Worm (Caenorhabditis elegans) whole organism, L4 larva: ENCODE measurements around the gene C08B6.11.

Experiments used
- D1046.2 ChIP-seq: fragments of 200-800 bp; sonication (Bioruptor generic); IDR thresholded peaks from 2 replicates; pipeline ENCODE4 v1.3.6; 2022; ENCODE audit warnings: missing genetic modification characterization, missing compliant biosample characterization
- F10B5.3 ChIP-seq: sonication (generic microtip); optimal IDR thresholded peaks from 2 replicates; lab custom pipeline; 2016; ENCODE audit warnings: mild to moderate bottlenecking, missing genetic modification characterization, missing compliant biosample characterization
- F49E8.2 ChIP-seq: sonication (generic microtip); optimal IDR thresholded peaks from 2 replicates; lab custom pipeline; 2016; ENCODE audit warnings: missing compliant biosample characterization, mild to moderate bottlenecking, missing genetic modification characterization, borderline replicate concordance
- R02D3.7 ChIP-seq: fragments of 150-350 bp; sonication (generic microtip); optimal IDR thresholded peaks from 3 replicates; lab custom pipeline; 2014; ENCODE audit warnings: missing biosample characterization, missing genetic modification characterization
- T20F7.1 ChIP-seq: fragments of 200-800 bp; sonication (Bioruptor generic); optimal IDR thresholded peaks from 2 replicates; lab custom pipeline; 2018; ENCODE audit warnings: mild to moderate bottlenecking, missing genetic modification characterization, missing compliant biosample characterization
- ZK337.2 ChIP-seq: fragments of 200-800 bp; sonication (Bioruptor generic); IDR thresholded peaks from 2 replicates; pipeline ENCODE4 v1.3.6; 2022; ENCODE audit warnings: missing genetic modification reagents, missing genetic modification characterization, missing compliant biosample characterization
- aha-1 ChIP-seq: fragments of 150-350 bp; peaks from one replicate; lab custom pipeline; 2014; ENCODE audit warnings: missing biosample characterization, missing genetic modification characterization
- aly-2 ChIP-seq: sonication (generic microtip); optimal IDR thresholded peaks from 2 replicates; lab custom pipeline; 2018; ENCODE audit warnings: missing biosample characterization, missing genetic modification characterization
- ama-1 ChIP-seq: fragments of 150-350 bp; optimal IDR thresholded peaks from 2 replicates; lab custom pipeline; 2014; ENCODE audit warnings: inconsistent platforms, mixed read lengths
- ceh-44 ChIP-seq: fragments of 200-800 bp; sonication (Bioruptor generic); IDR thresholded peaks from 2 replicates; pipeline ENCODE4 v1.3.6; 2022; ENCODE audit warnings: missing genetic modification reagents, missing genetic modification characterization, missing compliant biosample characterization
- ceh-82 ChIP-seq: sonication (generic microtip); optimal IDR thresholded peaks from 2 replicates; lab custom pipeline; 2017; ENCODE audit warnings: missing biosample characterization, missing genetic modification characterization
- ces-1 ChIP-seq: fragments of 150-350 bp; sonication (generic microtip); optimal IDR thresholded peaks from 4 replicates; lab custom pipeline; 2014; ENCODE audit warnings: missing biosample characterization, missing genetic modification reagents, missing genetic modification characterization
- daf-12 ChIP-seq: fragments of 150-350 bp; optimal IDR thresholded peaks from 2 replicates; lab custom pipeline; 2014; ENCODE audit warnings: missing biosample characterization, missing genetic modification reagents, missing genetic modification characterization
- daf-8 ChIP-seq: fragments of 200-800 bp; sonication (Bioruptor generic); IDR thresholded peaks from 2 replicates; pipeline ENCODE4 v1.3.6; 2022; ENCODE audit warnings: missing genetic modification characterization, missing compliant biosample characterization
- dmd-6 ChIP-seq: fragments of 200-800 bp; sonication (Bioruptor generic); IDR thresholded peaks from 2 replicates; pipeline ENCODE4 v1.3.6; 2022; ENCODE audit warnings: missing genetic modification reagents, missing genetic modification characterization, missing compliant biosample characterization
- dmd-9 ChIP-seq: fragments of 200-800 bp; sonication (Bioruptor generic); IDR thresholded peaks from 2 replicates; pipeline ENCODE4 v1.3.6; 2022; ENCODE audit warnings: missing genetic modification reagents, missing genetic modification characterization, missing compliant biosample characterization
- dpl-1 ChIP-seq: fragments of 150-350 bp; optimal IDR thresholded peaks from 2 replicates; lab custom pipeline; 2014; ENCODE audit warnings: missing biosample characterization, missing genetic modification reagents, missing genetic modification characterization
- duxl-1 ChIP-seq: sonication (generic microtip); optimal IDR thresholded peaks from 2 replicates; lab custom pipeline; 2016; ENCODE audit warnings: mild to moderate bottlenecking, missing genetic modification characterization, moderate library complexity, missing compliant biosample characterization; ENCODE audit not compliant: poor library complexity
- dve-1 ChIP-seq: sonication (generic microtip); optimal IDR thresholded peaks from 2 replicates; lab custom pipeline; 2017; ENCODE audit warnings: antibody characterized with exemption, mild to moderate bottlenecking, missing genetic modification characterization, missing compliant biosample characterization; ENCODE audit not compliant: insufficient read depth
- egl-27 ChIP-seq: sonication (generic microtip); optimal IDR thresholded peaks from 3 replicates; lab custom pipeline; 2017; ENCODE audit warnings: missing biosample characterization, missing genetic modification reagents, missing genetic modification characterization
- gei-8 ChIP-seq: fragments of 200-800 bp; sonication (Bioruptor generic); optimal IDR thresholded peaks from 2 replicates; lab custom pipeline; 2018; ENCODE audit warnings: mild to moderate bottlenecking, missing genetic modification characterization, missing compliant biosample characterization
- hlh-11 ChIP-seq: fragments of 200-800 bp; sonication (Bioruptor generic); optimal IDR thresholded peaks from 2 replicates; lab custom pipeline; 2018; ENCODE audit warnings: mild to moderate bottlenecking, missing genetic modification characterization, missing compliant biosample characterization
- hlh-30 ChIP-seq: sonication (generic microtip); optimal IDR thresholded peaks from 2 replicates; lab custom pipeline; 2017; ENCODE audit warnings: antibody characterized with exemption, mild to moderate bottlenecking, missing genetic modification characterization, missing compliant biosample characterization; ENCODE audit not compliant: insufficient read depth
- lim-7 ChIP-seq: fragments of 200-800 bp; sonication (Bioruptor generic); IDR thresholded peaks from 2 replicates; pipeline ENCODE4 v1.3.6; 2022; ENCODE audit warnings: missing genetic modification characterization, missing compliant biosample characterization
- lin-13 ChIP-seq: fragments of 150-350 bp; optimal IDR thresholded peaks from 2 replicates; lab custom pipeline; 2014; ENCODE audit warnings: missing biosample characterization, missing genetic modification reagents, missing genetic modification characterization
- lin-29 ChIP-seq: fragments of 200-800 bp; sonication (Bioruptor generic); IDR thresholded peaks from 2 replicates; pipeline ENCODE4 v1.3.6; 2022; ENCODE audit warnings: missing genetic modification reagents, missing genetic modification characterization, missing compliant biosample characterization
- lin-38 ChIP-seq: fragments of 200-800 bp; sonication (Bioruptor generic); IDR thresholded peaks from 2 replicates; pipeline ENCODE4 v1.3.6; 2022; ENCODE audit warnings: missing genetic modification reagents, missing genetic modification characterization, missing compliant biosample characterization
- lin-39 ChIP-seq: fragments of 150-350 bp; optimal IDR thresholded peaks from 2 replicates; lab custom pipeline; 2014; ENCODE audit warnings: missing biosample characterization, missing genetic modification reagents, missing genetic modification characterization
- madf-5 ChIP-seq, 2 experiments: fragments of 200-800 bp; sonication (Bioruptor generic); IDR thresholded peaks; 2 replicates each; pipeline ENCODE4 v1.3.6; 2022; ENCODE audit warnings: missing compliant biosample characterization in 2 of 2, missing genetic modification characterization in 2 of 2
- mxl-2 ChIP-seq: fragments of 200-800 bp; sonication (Bioruptor generic); conservative IDR thresholded peaks from 2 replicates; pipeline ENCODE4 v1.3.6; 2022; ENCODE audit warnings: missing genetic modification reagents, missing genetic modification characterization, missing compliant biosample characterization
- mxl-3 ChIP-seq: fragments of 200-800 bp; sonication (Bioruptor generic); optimal IDR thresholded peaks from 2 replicates; lab custom pipeline; 2018; ENCODE audit warnings: mild to moderate bottlenecking, missing genetic modification characterization, missing compliant biosample characterization
- nhr-102 ChIP-seq: sonication (generic microtip); optimal IDR thresholded peaks from 2 replicates; lab custom pipeline; 2016; ENCODE audit warnings: mild to moderate bottlenecking, missing genetic modification characterization, moderate library complexity, missing compliant biosample characterization
- nhr-11 ChIP-seq: fragments of 150-350 bp; optimal IDR thresholded peaks from 2 replicates; lab custom pipeline; 2014; ENCODE audit warnings: missing biosample characterization, missing genetic modification characterization
- nhr-111 ChIP-seq: fragments of 200-800 bp; sonication (Bioruptor generic); optimal IDR thresholded peaks from 2 replicates; lab custom pipeline; 2018; ENCODE audit warnings: mild to moderate bottlenecking, missing genetic modification characterization, missing compliant biosample characterization
- nhr-237 ChIP-seq: sonication (generic microtip); optimal IDR thresholded peaks from 2 replicates; lab custom pipeline; 2017; ENCODE audit warnings: missing biosample characterization, missing genetic modification characterization
- nhr-25 ChIP-seq: sonication (generic microtip); optimal IDR thresholded peaks from 2 replicates; lab custom pipeline; 2017; ENCODE audit warnings: missing genetic modification characterization, mild to moderate bottlenecking, missing compliant biosample characterization, antibody characterized with exemption, moderate library complexity, borderline replicate concordance; ENCODE audit not compliant: insufficient read depth
- nhr-28 ChIP-seq: fragments of 150-350 bp; optimal IDR thresholded peaks from 2 replicates; lab custom pipeline; 2014; ENCODE audit warnings: missing biosample characterization, missing genetic modification characterization
- nhr-41 ChIP-seq: fragments of 200-800 bp; sonication (Bioruptor generic); IDR thresholded peaks from 2 replicates; pipeline ENCODE4 v1.3.6; 2022; ENCODE audit warnings: missing genetic modification reagents, missing genetic modification characterization, missing compliant biosample characterization
- nhr-48 ChIP-seq: sonication (generic microtip); optimal IDR thresholded peaks from 2 replicates; lab custom pipeline; 2016; ENCODE audit warnings: mild to moderate bottlenecking, missing genetic modification characterization, missing compliant biosample characterization
- nhr-6 ChIP-seq: fragments of 150-350 bp; optimal IDR thresholded peaks from 2 replicates; lab custom pipeline; 2014; ENCODE audit warnings: missing biosample characterization, missing genetic modification characterization
- nhr-76 ChIP-seq: fragments of 150-350 bp; optimal IDR thresholded peaks from 2 replicates; lab custom pipeline; 2014; ENCODE audit warnings: missing biosample characterization, missing genetic modification characterization
- php-3 ChIP-seq: fragments of 200-800 bp; sonication (Bioruptor generic); IDR thresholded peaks from 2 replicates; pipeline ENCODE4 v1.3.6; 2022; ENCODE audit warnings: missing genetic modification reagents, missing genetic modification characterization, missing compliant biosample characterization
- rbr-2 ChIP-seq: sonication (generic microtip); optimal IDR thresholded peaks from 2 replicates; lab custom pipeline; 2016; ENCODE audit warnings: missing genotype, missing genetic modification characterization, missing compliant biosample characterization
- set-16 ChIP-seq: fragments of 200-800 bp; sonication (Bioruptor generic); IDR thresholded peaks from 2 replicates; pipeline ENCODE4 v1.3.6; 2022; ENCODE audit warnings: missing genetic modification reagents, missing genetic modification characterization, missing compliant biosample characterization
- skn-1 ChIP-seq: fragments of 150-350 bp; optimal IDR thresholded peaks from 2 replicates; lab custom pipeline; 2014; ENCODE audit warnings: missing biosample characterization, missing genetic modification characterization
- snpc-4 ChIP-seq: fragments of 150-350 bp; optimal IDR thresholded peaks from 2 replicates; lab custom pipeline; 2014; ENCODE audit warnings: missing biosample characterization, missing genetic modification characterization
- tra-1 ChIP-seq: fragments of 200-800 bp; sonication (Bioruptor generic); IDR thresholded peaks from 2 replicates; pipeline ENCODE4 v1.3.6; 2022; ENCODE audit warnings: missing genetic modification reagents, missing genetic modification characterization, missing compliant biosample characterization
- unc-62 ChIP-seq, 3 experiments: fragments of 150-350 bp in 1 of 3; sonication (generic microtip); optimal IDR thresholded peaks in 2 of 3; peaks in 1 of 3; 1 replicate in 1 of 3; 2 replicates in 2 of 3; lab custom pipeline; 2014 to 2017; ENCODE audit warnings: missing biosample characterization in 3 of 3, missing genetic modification characterization in 3 of 3, missing genetic modification reagents in 3 of 3, missing genotype in 1 of 3
- vab-7 ChIP-seq: fragments of 200-800 bp; sonication (Bioruptor generic); IDR thresholded peaks from 2 replicates; pipeline ENCODE4 v1.3.6; 2022; ENCODE audit warnings: missing genetic modification reagents, missing genetic modification characterization, missing compliant biosample characterization
- zag-1 ChIP-seq: fragments of 150-350 bp; optimal IDR thresholded peaks from 2 replicates; lab custom pipeline; 2014; ENCODE audit warnings: missing biosample characterization, missing genetic modification characterization
- zip-2 ChIP-seq: fragments of 150-350 bp; optimal IDR thresholded peaks from 2 replicates; lab custom pipeline; 2014; ENCODE audit warnings: missing biosample characterization, missing genetic modification characterization
- ztf-7 ChIP-seq: fragments of 150-350 bp; optimal IDR thresholded peaks from 2 replicates; lab custom pipeline; 2014; ENCODE audit warnings: missing biosample characterization, missing genetic modification characterization

The C08B6.11 gene

ce11 chrV:10098429-10098828 is 9.0 kb upstream of the C08B6.11 start, which contains the start of gene ugt-47:
Gene ugt-47 (minus strand): TSS chrV:10098597.
- TF ChIP-seq zag-1 (tag; lab: Kevin White, UChicago) (no peak), skn-1 (tag; lab: Kevin White, UChicago) (no peak), nhr-76 (tag; lab: Kevin White, UChicago) (no peak), aly-2 (tag; lab: Kevin White, UChicago) (no peak), ces-1 (GFP tag; lab: Kevin White, UChicago) (no peak), ztf-7 (tag; lab: Kevin White, UChicago) (no peak), nhr-48 (tag; lab: Kevin White, UChicago) (peak; percentile 48), F49E8.2 (tag; lab: Kevin White, UChicago) (no peak), nhr-41 (no peak), vab-7 (GFP tag; lab: Robert Waterston, UW) (no peak), nhr-6 (no peak), ceh-44 (GFP tag; lab: Robert Waterston, UW) (no peak), gei-8 (no peak), duxl-1 (no peak), lin-13 (GFP tag; lab: Kevin White, UChicago) (no peak), ama-1 (lab: Kevin White, UChicago) (no peak), daf-12 (tag; lab: Kevin White, UChicago) (no peak), nhr-11 (tag; lab: Kevin White, UChicago) (no peak), php-3 (GFP tag; lab: Robert Waterston, UW) (0 out of 2 replicates have a peak, but pooled peaks have one; percentile 21), dmd-9 (GFP tag; lab: Robert Waterston, UW) (no peak), T20F7.1 (GFP tag; lab: Kevin White, UChicago) (no peak), lin-38 (no peak), mxl-3 (no peak), madf-5 (GFP tag; IDR thresholded peaks at IDR 0.05; lab: Robert Waterston, UW) (no peak), egl-27 (tag; lab: Kevin White, UChicago) (no peak), lim-7 (GFP tag; lab: Robert Waterston, UW) (no peak), lin-39 (tag; lab: Kevin White, UChicago) (no peak), lin-29 (no peak), dmd-6 (GFP tag; lab: Robert Waterston, UW) (peak; percentile 82), dpl-1 (GFP tag; lab: Kevin White, UChicago) (no peak), D1046.2 (no peak), ZK337.2 (no peak), zip-2 (tag; lab: Kevin White, UChicago) (no peak), unc-62 (GFP tag; optimal IDR thresholded peaks at IDR 0.05 in 1 of 2; lab: Kevin White, UChicago) (peak in 1 of 2 experiments; percentile 14), unc-62 (tag; optimal IDR thresholded peaks at IDR 0.05; lab: Kevin White, UChicago) (no peak), hlh-30 (tag; lab: Kevin White, UChicago) (no peak), ceh-82 (tag; lab: Kevin White, UChicago) (no peak), hlh-11 (peak; percentile 51), rbr-2 (tag; lab: Kevin White, UChicago) (no peak), nhr-111 (no peak), R02D3.7 (tag; lab: Kevin White, UChicago) (no peak), mxl-2 (GFP tag; lab: Robert Waterston, UW) (no peak), nhr-102 (tag; lab: Kevin White, UChicago) (no peak), nhr-237 (tag; lab: Kevin White, UChicago) (no peak), aha-1 (tag; lab: Kevin White, UChicago) (no peak), F10B5.3 (tag; lab: Kevin White, UChicago) (no peak), snpc-4 (tag; lab: Kevin White, UChicago) (no peak), daf-8 (no peak), set-16 (GFP tag; lab: Robert Waterston, UW) (no peak), nhr-28 (tag; lab: Kevin White, UChicago) (peak; percentile 78), tra-1 (GFP tag; lab: Robert Waterston, UW) (no peak), dve-1 (tag; lab: Kevin White, UChicago) (peak; percentile 56), nhr-25 (no peak)
